Worm (Caenorhabditis elegans) whole organism, L1 larva: ENCODE data around the gene clec-219.

ENCODE experiments used
- C34B4.2 ChIP-seq: sonication (generic microtip); optimal IDR thresholded peaks from 2 replicates; lab custom pipeline; 2017; ENCODE audit warnings: mild to moderate bottlenecking, missing genetic modification characterization, missing compliant biosample characterization
- aly-2 ChIP-seq: fragments of 150-350 bp; optimal IDR thresholded peaks from 2 replicates; lab custom pipeline; 2014; ENCODE audit warnings: missing biosample characterization, missing genetic modification characterization
- ceh-63 ChIP-seq: fragments of 200-800 bp; sonication (Bioruptor generic); optimal IDR thresholded peaks from 2 replicates; lab custom pipeline; 2018; ENCODE audit warnings: mild to moderate bottlenecking, missing genetic modification characterization, missing compliant biosample characterization
- ceh-82 ChIP-seq, 3 experiments: fragments of 150-350 bp in 1 of 3; sonication (generic microtip) in 2 of 3; optimal IDR thresholded peaks; 2 replicates each; lab custom pipeline; 2014 to 2017; ENCODE audit warnings: missing biosample characterization in 3 of 3, missing genetic modification characterization in 3 of 3
- ceh-88 ChIP-seq: fragments of 200-800 bp; sonication (Bioruptor generic); IDR thresholded peaks from 2 replicates; pipeline ENCODE4 v1.3.6; 2022; ENCODE audit warnings: missing genetic modification characterization, missing compliant biosample characterization
- ceh-90 ChIP-seq: sonication (generic microtip); optimal IDR thresholded peaks from 2 replicates; lab custom pipeline; 2016; ENCODE audit warnings: missing genetic modification characterization, missing compliant biosample characterization
- dpl-1 ChIP-seq, 3 experiments: fragments of 150-350 bp in 2 of 3; sonication (generic microtip) in 1 of 3; optimal IDR thresholded peaks; 2 replicates each; lab custom pipeline; 2014 to 2017; ENCODE audit warnings: missing biosample characterization in 3 of 3, missing genetic modification characterization in 3 of 3, missing genetic modification reagents in 3 of 3
- dsc-1 ChIP-seq: sonication (generic microtip); optimal IDR thresholded peaks from 2 replicates; lab custom pipeline; 2016; ENCODE audit warnings: mild to moderate bottlenecking, missing genetic modification characterization, missing compliant biosample characterization
- efl-1 ChIP-seq, 4 experiments: fragments of 150-350 bp; optimal IDR thresholded peaks in 3 of 4; peaks in 1 of 4; 1 replicate in 1 of 4; 2 replicates in 3 of 4; lab custom pipeline; 2014; ENCODE audit warnings: missing biosample characterization in 2 of 4, missing genetic modification characterization in 2 of 4, missing genetic modification reagents in 2 of 4
- egl-13 ChIP-seq: sonication (generic microtip); optimal IDR thresholded peaks from 2 replicates; lab custom pipeline; 2016; ENCODE audit warnings: missing genotype, missing genetic modification reagents, missing genetic modification characterization, missing compliant biosample characterization
- egl-27 ChIP-seq, 2 experiments: fragments of 150-350 bp in 1 of 2; sonication (generic microtip); optimal IDR thresholded peaks; 3 replicates each; lab custom pipeline; 2017 to 2018; ENCODE audit warnings: missing biosample characterization in 2 of 2, missing genetic modification characterization in 2 of 2, missing genetic modification reagents in 2 of 2
- elt-2 ChIP-seq: sonication (generic microtip); optimal IDR thresholded peaks from 2 replicates; lab custom pipeline; 2016; ENCODE audit warnings: missing genetic modification characterization, mild to moderate bottlenecking, inconsistent platforms, missing compliant biosample characterization, missing genetic modification reagents
- elt-3 ChIP-seq, 6 experiments: fragments of 150-350 bp in 1 of 6; sonication (generic microtip); optimal IDR thresholded peaks; 2 replicates each; lab custom pipeline; 2017 to 2018; ENCODE audit warnings: missing biosample characterization in 6 of 6, missing genetic modification characterization in 6 of 6, inconsistent platforms in 1 of 6
- fkh-10 ChIP-seq: sonication (generic microtip); optimal IDR thresholded peaks from 2 replicates; lab custom pipeline; 2017; ENCODE audit warnings: missing biosample characterization, missing genetic modification reagents, missing genetic modification characterization
- fkh-8 ChIP-seq: sonication (generic microtip); optimal IDR thresholded peaks from 2 replicates; lab custom pipeline; 2016; ENCODE audit warnings: mild to moderate bottlenecking, missing genetic modification characterization, missing compliant biosample characterization
- fos-1 ChIP-seq: fragments of 150-350 bp; optimal IDR thresholded peaks from 2 replicates; lab custom pipeline; 2014; ENCODE audit warnings: missing biosample characterization, missing genetic modification characterization
- hlh-4 ChIP-seq: sonication (generic microtip); optimal IDR thresholded peaks from 2 replicates; lab custom pipeline; 2016; ENCODE audit warnings: mild to moderate bottlenecking, missing genetic modification characterization, missing compliant biosample characterization
- hpl-2 ChIP-seq: fragments of 150-350 bp; optimal IDR thresholded peaks from 2 replicates; lab custom pipeline; 2014; ENCODE audit warnings: missing biosample characterization, missing genetic modification reagents, missing genetic modification characterization
- isw-1 ChIP-seq: fragments of 200-800 bp; sonication (Bioruptor generic); IDR thresholded peaks from 2 replicates; pipeline ENCODE4 v1.3.6; 2022; ENCODE audit warnings: missing genetic modification characterization, missing compliant biosample characterization
- jun-1 ChIP-seq: fragments of 150-350 bp; optimal IDR thresholded peaks from 2 replicates; lab custom pipeline; 2014; ENCODE audit warnings: missing biosample characterization, missing genetic modification reagents, missing genetic modification characterization
- lin-13 ChIP-seq: fragments of 150-350 bp; optimal IDR thresholded peaks from 2 replicates; lab custom pipeline; 2014; ENCODE audit warnings: missing biosample characterization, missing genetic modification reagents, missing genetic modification characterization
- lin-15B ChIP-seq: fragments of 150-350 bp; sonication (generic microtip); optimal IDR thresholded peaks from 3 replicates; lab custom pipeline; 2014; ENCODE audit warnings: missing biosample characterization, missing genetic modification characterization
- lir-3 ChIP-seq: sonication (generic microtip); optimal IDR thresholded peaks from 2 replicates; lab custom pipeline; 2016; ENCODE audit warnings: mild to moderate bottlenecking, missing genetic modification characterization, moderate library complexity, missing compliant biosample characterization; ENCODE audit not compliant: poor library complexity
- mab-9 ChIP-seq: fragments of 200-800 bp; sonication (Bioruptor generic); IDR thresholded peaks from 2 replicates; pipeline ENCODE4 v1.3.6; 2022; ENCODE audit warnings: missing genetic modification reagents, missing genetic modification characterization, missing compliant biosample characterization
- mef-2 ChIP-seq: fragments of 150-350 bp; optimal IDR thresholded peaks from 2 replicates; lab custom pipeline; 2014; ENCODE audit warnings: missing biosample characterization, missing genetic modification characterization
- nhr-12 ChIP-seq: sonication (generic microtip); optimal IDR thresholded peaks from 2 replicates; lab custom pipeline; 2017; ENCODE audit warnings: missing biosample characterization, missing genetic modification characterization
- nhr-19 ChIP-seq: fragments of 200-800 bp; sonication (Bioruptor generic); conservative IDR thresholded peaks from 2 replicates; pipeline ENCODE4 v1.3.6; 2022; ENCODE audit warnings: missing genetic modification characterization, missing compliant biosample characterization
- nhr-237 ChIP-seq: fragments of 150-350 bp; optimal IDR thresholded peaks from 2 replicates; lab custom pipeline; 2014; ENCODE audit warnings: missing biosample characterization, missing genetic modification characterization
- nhr-71 ChIP-seq: sonication (generic microtip); optimal IDR thresholded peaks from 2 replicates; lab custom pipeline; 2016; ENCODE audit warnings: mild to moderate bottlenecking, missing genetic modification characterization, moderate library complexity, missing compliant biosample characterization
- nhr-77 ChIP-seq: fragments of 150-350 bp; optimal IDR thresholded peaks from 2 replicates; lab custom pipeline; 2014; ENCODE audit warnings: missing biosample characterization, missing genetic modification characterization
- nhr-84 ChIP-seq: sonication (generic microtip); optimal IDR thresholded peaks from 2 replicates; lab custom pipeline; 2017; ENCODE audit warnings: missing biosample characterization, missing genetic modification characterization
- nhr-85 ChIP-seq: sonication (generic microtip); peaks from one replicate; lab custom pipeline; 2016; ENCODE audit warnings: missing genetic modification characterization, inconsistent platforms, missing compliant biosample characterization
- pag-3 ChIP-seq: sonication (generic microtip); optimal IDR thresholded peaks from 2 replicates; lab custom pipeline; 2017; ENCODE audit warnings: missing genetic modification characterization, mild to moderate bottlenecking, missing compliant biosample characterization, antibody characterized with exemption, borderline replicate concordance; ENCODE audit not compliant: insufficient read depth
- pax-3 ChIP-seq: fragments of 200-800 bp; sonication (Bioruptor generic); optimal IDR thresholded peaks from 2 replicates; lab custom pipeline; 2018; ENCODE audit warnings: mild to moderate bottlenecking, missing genetic modification characterization, moderate library complexity, missing compliant biosample characterization
- skn-1 ChIP-seq: fragments of 150-350 bp; optimal IDR thresholded peaks from 2 replicates; lab custom pipeline; 2014; ENCODE audit warnings: missing biosample characterization, missing genetic modification characterization
- snpc-4 ChIP-seq: fragments of 150-350 bp; optimal IDR thresholded peaks from 2 replicates; lab custom pipeline; 2014; ENCODE audit warnings: missing biosample characterization, missing genetic modification characterization
- snu-23 ChIP-seq: sonication (generic microtip); optimal IDR thresholded peaks from 2 replicates; lab custom pipeline; 2016; ENCODE audit warnings: missing genetic modification characterization, missing compliant biosample characterization
- sptf-1 ChIP-seq: fragments of 150-350 bp; optimal IDR thresholded peaks from 2 replicates; lab custom pipeline; 2014; ENCODE audit warnings: missing biosample characterization, missing genetic modification characterization
- sup-37 ChIP-seq: fragments of 200-800 bp; sonication (Bioruptor generic); optimal IDR thresholded peaks from 2 replicates; lab custom pipeline; 2018; ENCODE audit warnings: mild to moderate bottlenecking, missing genetic modification characterization, missing compliant biosample characterization
- tbx-2 ChIP-seq: sonication (generic microtip); optimal IDR thresholded peaks from 2 replicates; lab custom pipeline; 2016; ENCODE audit warnings: missing genetic modification characterization, missing compliant biosample characterization
- tlp-1 ChIP-seq: fragments of 150-350 bp; optimal IDR thresholded peaks from 2 replicates; lab custom pipeline; 2014; ENCODE audit warnings: missing biosample characterization, missing genetic modification characterization
- unc-62 ChIP-seq: fragments of 150-350 bp; optimal IDR thresholded peaks from 2 replicates; lab custom pipeline; 2014; ENCODE audit warnings: missing biosample characterization, missing genetic modification reagents, missing genetic modification characterization
- zag-1 ChIP-seq: fragments of 150-350 bp; optimal IDR thresholded peaks from 2 replicates; lab custom pipeline; 2014; ENCODE audit warnings: missing biosample characterization, missing genetic modification characterization
- ztf-4 ChIP-seq: fragments of 150-350 bp; optimal IDR thresholded peaks from 2 replicates; lab custom pipeline; 2014; ENCODE audit warnings: missing biosample characterization, missing genetic modification characterization

Gene clec-219

DNA sequence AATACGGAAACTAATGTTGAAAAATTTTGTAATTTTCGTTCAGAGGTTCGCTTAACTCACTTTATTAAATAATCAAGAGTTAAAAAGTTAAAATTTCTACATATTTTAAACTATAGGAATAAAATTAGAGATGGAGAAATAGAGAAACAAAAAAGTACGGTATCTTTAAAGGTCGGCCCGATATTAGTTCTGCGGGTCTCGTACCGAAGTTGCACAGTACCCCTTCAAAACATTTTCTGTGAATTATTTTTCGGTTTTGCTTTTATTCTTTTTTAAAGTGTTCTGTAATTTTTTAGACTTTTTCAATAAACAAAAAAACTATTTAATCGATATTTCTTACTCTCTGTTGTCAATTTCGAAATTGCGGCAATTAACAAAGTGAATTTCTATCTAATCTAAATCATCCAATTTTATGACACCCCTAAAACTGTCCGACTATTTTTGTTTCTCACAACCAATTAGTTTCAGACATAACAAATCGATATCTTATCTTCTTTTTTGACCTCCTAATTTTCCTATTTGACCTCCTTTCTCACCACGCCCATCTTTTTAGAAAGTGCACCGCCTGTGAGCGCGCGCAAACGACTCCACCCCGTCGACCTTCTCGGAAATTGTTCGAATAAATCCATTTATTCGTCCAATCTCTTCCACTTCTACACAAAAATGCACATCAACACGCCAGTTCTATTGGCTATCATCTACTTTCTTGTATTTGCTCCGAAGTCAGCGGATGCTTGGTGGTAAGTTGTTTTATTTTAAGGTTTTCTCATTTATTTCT is 37.4 kb downstream of the clec-219 start, which contains the start of gene mom-2:
TSS of gene mom-2 (plus strand) at position 554 of the 778 bp plus-strand sequence.
- TF ChIP-seq jun-1 (tag; lab: Kevin White, UChicago) (no peak), dsc-1 (tag; lab: Kevin White, UChicago) (no peak), dpl-1 (GFP tag; optimal IDR thresholded peaks at IDR 0.05; lab: Kevin White, UChicago) (no peak), egl-27 (tag; optimal IDR thresholded peaks at IDR 0.05; lab: Kevin White, UChicago) (no peak), fkh-10 (GFP tag; lab: Kevin White, UChicago) (no peak), snu-23 (GFP tag; lab: Kevin White, UChicago) (no peak), tlp-1 (no peak), pag-3 (tag; lab: Kevin White, UChicago) (no peak), fkh-8 (no peak), sptf-1 (tag; lab: Kevin White, UChicago) (no peak), ceh-63 (GFP tag; lab: Kevin White, UChicago) (no peak), nhr-19 (GFP tag; lab: Robert Waterston, UW) (no peak), snpc-4 (tag; lab: Kevin White, UChicago) (no peak), ceh-90 (tag; lab: Kevin White, UChicago) (no peak), zag-1 (tag; lab: Kevin White, UChicago) (no peak), elt-2 (tag; lab: Kevin White, UChicago) (no peak), egl-13 (tag; lab: Kevin White, UChicago) (no peak), lin-13 (GFP tag; lab: Kevin White, UChicago) (no peak), mab-9 (no peak)
- TF ChIP-seq, all 84 proteins: peak for 0

DNA sequence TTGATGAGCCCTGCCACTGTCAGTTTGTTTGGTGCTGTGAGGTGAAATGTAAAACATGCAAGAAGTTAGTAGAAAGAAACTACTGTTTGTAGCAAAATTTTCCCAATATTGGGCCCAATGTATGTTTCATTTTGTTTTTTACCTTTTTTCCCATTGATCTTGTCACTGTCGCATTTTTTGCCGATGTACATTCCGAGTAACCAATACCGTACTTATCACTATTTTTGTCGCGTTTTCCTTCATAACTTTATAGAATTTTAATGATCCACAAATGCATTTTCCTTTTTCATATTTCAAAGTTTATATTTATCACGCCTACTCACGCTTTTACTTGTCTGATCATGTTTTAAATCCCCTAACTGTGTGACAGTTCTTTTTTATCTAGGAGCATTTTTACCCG is 39.5 kb downstream of the clec-219 start:
- no peak for TF ChIP-seq zag-1 (tag; lab: Kevin White, UChicago)
- TF ChIP-seq sup-37 = no peak
- TF ChIP-seq aly-2 (tag; lab: Kevin White, UChicago) = no peak
- TF ChIP-seq nhr-237 (tag; lab: Kevin White, UChicago) = no peak
- no peak for TF ChIP-seq unc-62

DNA sequence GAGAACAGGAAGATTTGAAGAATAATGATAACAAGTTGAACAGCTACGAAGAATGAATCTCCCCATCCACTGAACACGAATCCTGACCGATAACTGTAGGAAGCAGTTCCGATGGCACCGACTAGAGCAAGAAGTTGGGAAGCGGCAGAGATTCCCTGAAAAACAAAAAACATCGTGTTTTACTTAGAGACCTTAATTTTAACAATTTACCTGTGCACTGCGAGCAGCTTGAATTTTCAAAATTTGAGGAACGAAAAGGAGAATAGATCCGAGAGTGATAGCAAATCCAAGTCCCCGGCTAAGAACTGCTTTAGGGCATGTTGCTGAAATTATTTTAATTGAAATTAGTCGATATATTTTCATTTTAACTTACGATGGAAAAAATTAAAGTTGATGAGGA is 40.5 kb downstream of the clec-219 start:
- TF ChIP-seq fos-1 (no peak), efl-1 (optimal IDR thresholded peaks at IDR 0.05; lab: Kevin White, UChicago) (no peak), efl-1 (GFP tag; optimal IDR thresholded peaks at IDR 0.05 in 1 of 2; lab: Kevin White, UChicago) (peak in 1 of 2 experiments; percentile 63)

DNA sequence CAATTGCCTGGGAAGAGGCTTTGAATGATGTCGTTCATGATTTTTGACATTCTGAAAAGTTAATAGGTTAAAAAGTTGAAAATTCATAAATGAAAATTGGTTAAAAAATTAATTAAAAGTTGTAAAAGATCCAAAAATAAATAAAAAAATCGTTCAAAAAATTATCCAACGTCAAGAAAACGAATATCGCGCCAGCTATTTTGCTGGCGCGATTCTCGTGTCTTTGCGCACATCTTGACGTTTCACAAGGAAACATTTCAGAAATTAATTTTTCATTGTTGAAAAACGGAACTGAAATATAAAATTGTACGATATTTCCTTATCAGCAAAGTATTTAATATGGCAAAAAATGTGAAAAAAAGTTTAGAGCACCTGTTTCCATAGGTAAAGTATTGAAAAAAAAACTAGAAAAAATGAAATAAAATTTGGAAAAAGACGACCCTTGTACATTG is 40.9 kb downstream of the clec-219 start, which contains the start of gene mpdu-1:
TSS of gene mpdu-1 (minus strand) at position 51 of the 452 bp plus-strand sequence.
- TF ChIP-seq ceh-88 (GFP tag; lab: Robert Waterston, UW) = no peak
- TF ChIP-seq pax-3 (tag; lab: Kevin White, UChicago) = no peak
- TF ChIP-seq efl-1 (optimal IDR thresholded peaks at IDR 0.05; lab: Kevin White, UChicago) = peak; percentile 59 to 75
- peak; percentile 66 to 97 for TF ChIP-seq efl-1 (GFP tag; optimal IDR thresholded peaks at IDR 0.05 in 1 of 2; lab: Kevin White, UChicago)
- TF ChIP-seq hpl-2 = no peak
- peak; percentile 53 to 83 (median 58) for TF ChIP-seq ceh-82 (tag; optimal IDR thresholded peaks at IDR 0.05; lab: Kevin White, UChicago)
- TF ChIP-seq lin-13 (GFP tag; lab: Kevin White, UChicago) = peak; percentile 24
- peak; percentile 74 for TF ChIP-seq tbx-2 (tag; lab: Kevin White, UChicago)
- peak; percentile 22 for TF ChIP-seq skn-1
- no peak for TF ChIP-seq lir-3 (tag; lab: Kevin White, UChicago)
- TF ChIP-seq nhr-85 (tag; lab: Kevin White, UChicago) = peak; percentile 83
- no peak for TF ChIP-seq hlh-4
- no peak for TF ChIP-seq nhr-84 (tag; lab: Kevin White, UChicago)
- TF ChIP-seq C34B4.2 (tag; lab: Kevin White, UChicago) = no peak
- TF ChIP-seq nhr-71 (tag; lab: Kevin White, UChicago) = peak; percentile 80
- no peak for TF ChIP-seq nhr-12 (tag; lab: Kevin White, UChicago)
- peak; percentile 8 for TF ChIP-seq lin-15B
- TF ChIP-seq unc-62 = no peak
- peak; percentile 8 for TF ChIP-seq nhr-77 (tag; lab: Kevin White, UChicago)
- no peak for TF ChIP-seq sup-37
- no peak for TF ChIP-seq ceh-90 (tag; lab: Kevin White, UChicago)
- TF ChIP-seq snu-23 (GFP tag; lab: Kevin White, UChicago) = peak; percentile 76
- TF ChIP-seq ztf-4 (tag; lab: Kevin White, UChicago) = no peak
- TF ChIP-seq mef-2 (tag; lab: Kevin White, UChicago) = no peak
- TF ChIP-seq mab-9 = no peak
- no peak for TF ChIP-seq isw-1 (GFP tag; lab: Robert Waterston, UW)
- peak in 2 of 6 experiments; percentile 32 to 69 for TF ChIP-seq elt-3 (tag; optimal IDR thresholded peaks at IDR 0.05; lab: Kevin White, UChicago)
